Worm (Caenorhabditis elegans) whole organism, L1 larva: ENCODE data around the gene npr-9.

ENCODE experiments used
- fos-1 ChIP-seq: fragments of 150-350 bp; optimal IDR thresholded peaks from 2 replicates; lab custom pipeline; 2014; ENCODE audit warnings: missing biosample characterization, missing genetic modification characterization
- hlh-17 ChIP-seq: fragments of 200-800 bp; sonication (Bioruptor generic); optimal IDR thresholded peaks from 2 replicates; lab custom pipeline; 2018; ENCODE audit warnings: missing genetic modification characterization, mild to moderate bottlenecking, missing compliant biosample characterization, moderate library complexity, borderline replicate concordance
- tbx-2 ChIP-seq: sonication (generic microtip); optimal IDR thresholded peaks from 2 replicates; lab custom pipeline; 2016; ENCODE audit warnings: missing genetic modification characterization, missing compliant biosample characterization

DNA sequence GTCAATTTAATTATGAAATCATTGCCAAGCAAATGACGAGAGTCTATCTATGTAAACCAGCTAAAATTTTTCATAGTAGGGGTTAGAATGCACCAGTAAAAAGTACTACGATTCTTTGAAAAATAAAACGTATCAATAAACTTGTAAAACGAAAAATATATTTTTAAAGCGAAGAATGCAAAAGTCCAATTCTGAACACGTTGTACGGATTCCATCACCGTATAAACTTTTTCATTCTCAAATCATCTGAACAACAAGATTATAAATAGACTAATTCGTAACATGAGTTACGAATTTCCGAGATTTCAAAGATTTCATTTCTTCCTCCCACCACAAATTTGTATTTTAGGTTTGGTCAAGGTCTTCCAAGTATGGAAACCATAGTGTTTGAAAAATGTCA lies 12.8 kb upstream of the npr-9 start, which contains the start of gene nlp-57:
- no peak for TF ChIP-seq hlh-17
- no peak for TF ChIP-seq tbx-2 (tag; lab: Kevin White, UChicago)
- TF ChIP-seq fos-1 (tag; lab: Kevin White, UChicago): no peak
